Worm (Caenorhabditis elegans) whole organism, late embryonic: ENCODE measurements around the gene lips-3.

Source experiments
- ceh-24 ChIP-seq: sonication (generic microtip); optimal IDR thresholded peaks from 2 replicates; lab custom pipeline; 2016; ENCODE audit warnings: mild to moderate bottlenecking, missing genetic modification characterization, missing compliant biosample characterization
- unc-55 ChIP-seq: sonication (generic microtip); optimal IDR thresholded peaks from 2 replicates; lab custom pipeline; 2017; ENCODE audit warnings: missing biosample characterization, missing genetic modification reagents, missing genetic modification characterization

ce11 chrIII:4594324-4594723, 22.0 kb upstream of the lips-3 start, which contains the start of gene apc-11:
- TF ChIP-seq ceh-24, result no peak
- TF ChIP-seq unc-55, result no peak
